Fruit fly (Drosophila melanogaster): ENCODE results near the gene CG9737.

Gene CG9737

dm6 chr3R:30198793-30199192 is 44.3 kb downstream of the CG9737 start:
- no peak for TF ChIP-seq CTCF (optimal IDR thresholded peaks at IDR 0.05)

- TF ChIP-seq CG8478 (optimal IDR thresholded peaks at IDR 0.05) (no peak), CTCF (optimal IDR thresholded peaks at IDR 0.05) (no peak)
Observed at dm6 chr3R:30197796-30198195, 45.3 kb downstream of the CG9737 start.

dm6 chr3R:30196128-30196527 is 47.0 kb downstream of the CG9737 start, which contains the start of gene CG15531:
Gene CG15531, minus strand, starts transcription at chr3R:30196228.
- TF ChIP-seq CG8478 (optimal IDR thresholded peaks at IDR 0.05) (no peak), CTCF (optimal IDR thresholded peaks at IDR 0.05) (no peak)

dm6 chr3R:30195606-30196049 is 47.5 kb downstream of the CG9737 start:
- TF ChIP-seq CTCF (optimal IDR thresholded peaks at IDR 0.05) (peak; percentile 17 to 19), CG8478 (optimal IDR thresholded peaks at IDR 0.05) (no peak)

- TF ChIP-seq CTCF (optimal IDR thresholded peaks at IDR 0.05) (no peak), CG8478 (optimal IDR thresholded peaks at IDR 0.05) (no peak)
Observed at dm6 chr3R:30193826-30194225, 49.3 kb downstream of the CG9737 start.

- TF ChIP-seq CTCF (optimal IDR thresholded peaks at IDR 0.05): no peak
- TF ChIP-seq CG8478 (optimal IDR thresholded peaks at IDR 0.05): no peak
Observed at dm6 chr3R:30191462-30191874, 51.6 kb downstream of the CG9737 start.
